Worm (Caenorhabditis elegans) whole organism, L2 larva: ENCODE measurements around the gene adk-1.

ENCODE experiments used
- alr-1 ChIP-seq: fragments of 150-350 bp; optimal IDR thresholded peaks from 2 replicates; lab custom pipeline; 2014; ENCODE audit warnings: missing biosample characterization, missing genetic modification characterization
- ama-1 ChIP-seq: fragments of 150-350 bp; optimal IDR thresholded peaks from 2 replicates; lab custom pipeline; 2018; ENCODE audit warnings: inconsistent platforms
- snpc-4 ChIP-seq: fragments of 150-350 bp; optimal IDR thresholded peaks from 2 replicates; lab custom pipeline; 2014; ENCODE audit warnings: missing biosample characterization, missing genetic modification characterization
- unc-62 ChIP-seq: fragments of 150-350 bp; optimal IDR thresholded peaks from 2 replicates; lab custom pipeline; 2014; ENCODE audit warnings: missing biosample characterization, missing genetic modification reagents, missing genetic modification characterization

ce11 chrIV:11189411-11189810 lies 21.2 kb downstream of the adk-1 start, which contains the start of gene fbxb-79:
- no peak for TF ChIP-seq snpc-4 (tag; lab: Kevin White, UChicago)
- TF ChIP-seq unc-62 (GFP tag; lab: Kevin White, UChicago) = no peak
- TF ChIP-seq ama-1 = no peak
- no peak for TF ChIP-seq alr-1 (tag; lab: Kevin White, UChicago)
